Worm (Caenorhabditis elegans) whole organism, L4/young adult: ENCODE data around the gene str-256.

Experiments
- W03F9.2 ChIP-seq: fragments of 150-350 bp; optimal IDR thresholded peaks from 2 replicates; lab custom pipeline; 2014; ENCODE audit warnings: missing biosample characterization, missing genetic modification characterization
- him-1 ChIP-seq: sonication (generic microtip); optimal IDR thresholded peaks from 2 replicates; lab custom pipeline; 2016; ENCODE audit warnings: missing genotype, missing genetic modification reagents, missing genetic modification characterization, missing compliant biosample characterization

DNA sequence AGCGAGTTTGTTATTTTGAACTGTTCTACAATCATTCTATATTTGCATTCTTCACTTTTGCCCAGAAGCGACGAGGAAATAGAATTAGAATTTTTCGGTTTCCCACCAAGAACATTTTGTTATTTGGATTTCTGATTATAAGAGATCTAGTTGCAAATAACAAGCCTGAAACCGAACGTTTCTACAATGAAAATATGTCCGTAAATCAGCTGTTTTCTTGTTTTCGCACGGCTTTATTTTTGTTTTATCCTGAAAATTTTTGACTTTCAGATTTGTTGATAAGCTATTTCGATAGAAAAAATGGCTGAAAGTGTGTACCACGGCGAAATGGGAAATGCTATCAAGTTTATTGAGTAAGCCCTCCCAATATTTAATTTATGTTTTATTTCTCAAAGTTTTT, 26.5 kb upstream of the str-256 start, which contains the start of gene srw-108:
- TF ChIP-seq W03F9.2 (tag; lab: Kevin White, UChicago) (no peak), him-1 (tag; lab: Kevin White, UChicago) (no peak)
